Worm (Caenorhabditis elegans): ENCODE data around the gene his-61.

DNA sequence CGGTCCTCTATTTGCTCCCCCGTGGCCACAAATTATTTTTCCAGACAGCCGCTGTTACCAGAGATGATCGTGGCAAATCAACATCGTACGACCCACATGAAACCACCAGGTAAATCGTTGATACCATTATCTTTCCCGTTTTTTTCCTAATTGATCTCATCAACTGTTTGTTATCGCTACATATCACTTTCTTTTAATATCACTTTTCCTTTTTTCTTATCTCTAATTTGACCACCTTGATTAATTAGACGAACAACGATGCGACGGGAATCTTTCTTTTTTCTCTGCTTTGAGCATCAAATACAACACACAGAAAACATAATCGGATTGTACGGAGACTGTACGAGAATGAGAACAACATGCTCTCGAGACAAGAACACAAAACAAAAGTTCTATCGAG, 45.8 kb downstream of the his-61 start:
- TF ChIP-seq nhr-76 (tag; optimal IDR thresholded peaks at IDR 0.05), result no peak
- TF ChIP-seq nhr-77 (tag; optimal IDR thresholded peaks at IDR 0.05), result no peak
- no peak for TF ChIP-seq mxl-2 (GFP tag; conservative IDR thresholded peaks at IDR 0.05)
